Fruit fly (Drosophila melanogaster) whole organism, embryonic: Measurements from ENCODE around the gene alpha-Est9.

Experiments used
- Antp ChIP-seq: fragments of 200-800 bp; sonication (Bioruptor generic); optimal IDR thresholded peaks from 3 replicates; lab custom pipeline; 2016; ENCODE audit warnings: missing biosample characterization, missing genetic modification characterization
- C15 ChIP-seq: fragments of 200-800 bp; sonication (Bioruptor generic); IDR thresholded peaks from 3 replicates; pipeline ENCODE4 v1.3.6; 2022; ENCODE audit warnings: missing biosample characterization, missing genetic modification characterization
- CG10321 ChIP-seq: fragments of 200-800 bp; sonication (Bioruptor generic); IDR thresholded peaks from 2 replicates; pipeline ENCODE4 v1.3.6; 2022; ENCODE audit warnings: missing biosample characterization, missing genetic modification characterization
- CG14667 ChIP-seq: fragments of 200-800 bp; sonication (Bioruptor generic); IDR thresholded peaks from 2 replicates; pipeline ENCODE4 v1.3.6; 2022; ENCODE audit warnings: missing biosample characterization, missing genetic modification characterization
- CG14965 ChIP-seq: fragments of 200-800 bp; sonication (Bioruptor generic); optimal IDR thresholded peaks from 2 replicates; lab custom pipeline; 2016; ENCODE audit warnings: missing biosample characterization, missing genetic modification characterization, borderline replicate concordance
- CG1529 ChIP-seq: fragments of 200-800 bp; sonication (Bioruptor generic); optimal IDR thresholded peaks from 3 replicates; lab custom pipeline; 2018; ENCODE audit warnings: missing biosample characterization, missing genetic modification characterization
- CG15514 ChIP-seq: fragments of 200-800 bp; sonication (Bioruptor generic); optimal IDR thresholded peaks from 3 replicates; lab custom pipeline; 2017; ENCODE audit warnings: missing biosample characterization, missing genetic modification characterization, mild to moderate bottlenecking, moderate library complexity, missing genetic modification reagents
- CG1602 ChIP-seq: fragments of 200-800 bp; sonication (Bioruptor generic); optimal IDR thresholded peaks from 3 replicates; lab custom pipeline; 2016; ENCODE audit warnings: missing biosample characterization, missing genetic modification characterization
- CG1603 ChIP-seq: fragments of 200-800 bp; sonication (Bioruptor generic); optimal IDR thresholded peaks from 2 replicates; lab custom pipeline; 2019; ENCODE audit warnings: missing biosample characterization, mild to moderate bottlenecking, missing genetic modification characterization, moderate library complexity
- CG17186 ChIP-seq: fragments of 200-800 bp; sonication (Bioruptor generic); optimal IDR thresholded peaks from 3 replicates; lab custom pipeline; 2017; ENCODE audit warnings: missing biosample characterization, missing genetic modification reagents, missing genetic modification characterization
- CG43689 ChIP-seq: fragments of 200-800 bp; sonication (Bioruptor generic); IDR thresholded peaks from 2 replicates; pipeline ENCODE4 v1.3.6; 2022; ENCODE audit warnings: missing biosample characterization, missing genetic modification characterization
- CG4820 ChIP-seq: fragments of 200-800 bp; sonication (Bioruptor generic); optimal IDR thresholded peaks from 3 replicates; lab custom pipeline; 2016; ENCODE audit warnings: missing biosample characterization, missing genetic modification characterization
- CG6272 ChIP-seq: fragments of 200-800 bp; sonication (Bioruptor generic); IDR thresholded peaks from 2 replicates; pipeline ENCODE4 v1.3.6; 2022; ENCODE audit warnings: missing biosample characterization, missing genetic modification characterization
- CG7963 ChIP-seq: fragments of 200-800 bp; sonication (Bioruptor generic); IDR thresholded peaks from 3 replicates; pipeline ENCODE4 v1.3.6; 2022; ENCODE audit warnings: missing biosample characterization, missing genetic modification characterization; ENCODE audit not compliant: partially characterized antibody
- CG8089 ChIP-seq: fragments of 200-800 bp; sonication (Bioruptor generic); optimal IDR thresholded peaks from 3 replicates; lab custom pipeline; 2016; ENCODE audit warnings: missing biosample characterization, missing genetic modification characterization
- CG9437 ChIP-seq: fragments of 200-800 bp; sonication (Bioruptor generic); optimal IDR thresholded peaks from 2 replicates; lab custom pipeline; 2018; ENCODE audit warnings: missing biosample characterization, mild to moderate bottlenecking, missing genetic modification characterization
- CG9817 ChIP-seq: fragments of 200-800 bp; sonication (Bioruptor generic); optimal IDR thresholded peaks from 2 replicates; lab custom pipeline; 2018; ENCODE audit warnings: missing biosample characterization, mild to moderate bottlenecking, missing genetic modification characterization, moderate library complexity
- CG9932 ChIP-seq: fragments of 200-800 bp; sonication (Bioruptor generic); IDR thresholded peaks from 2 replicates; pipeline ENCODE4 v1.3.6; 2022; ENCODE audit warnings: missing biosample characterization, missing genetic modification characterization
- Chrac-16 ChIP-seq: fragments of 200-800 bp; sonication (Bioruptor generic); optimal IDR thresholded peaks from 3 replicates; lab custom pipeline; 2016; ENCODE audit warnings: missing biosample characterization, missing genetic modification characterization
- CoRest ChIP-seq: fragments of 200-800 bp; sonication (Bioruptor generic); optimal IDR thresholded peaks from 3 replicates; lab custom pipeline; 2018; ENCODE audit warnings: missing biosample characterization, mild to moderate bottlenecking, missing genetic modification characterization, moderate library complexity
- Dad ChIP-seq: fragments of 200-800 bp; sonication (Bioruptor generic); optimal IDR thresholded peaks from 3 replicates; lab custom pipeline; 2016; ENCODE audit warnings: missing biosample characterization, missing genetic modification characterization
- Dek ChIP-seq: fragments of 200-800 bp; sonication (Bioruptor generic); optimal IDR thresholded peaks from 3 replicates; lab custom pipeline; 2019; ENCODE audit warnings: missing biosample characterization, mild to moderate bottlenecking, missing genetic modification characterization, moderate library complexity
- Fer2 ChIP-seq: fragments of 200-800 bp; sonication (Bioruptor generic); optimal IDR thresholded peaks from 2 replicates; lab custom pipeline; 2018; ENCODE audit warnings: missing biosample characterization, mild to moderate bottlenecking, missing genetic modification characterization, moderate library complexity
- Gsc ChIP-seq: fragments of 200-800 bp; sonication (Bioruptor generic); IDR thresholded peaks from 2 replicates; pipeline ENCODE4 v1.3.6; 2022; ENCODE audit warnings: missing biosample characterization, missing genetic modification characterization
- Lhr ChIP-seq: fragments of 200-800 bp; sonication (Bioruptor generic); optimal IDR thresholded peaks from 3 replicates; lab custom pipeline; 2017; ENCODE audit warnings: mild to moderate bottlenecking, missing biosample characterization, missing genetic modification reagents, missing genetic modification characterization
- NfI ChIP-seq: fragments of 200-800 bp; sonication (Bioruptor generic); optimal IDR thresholded peaks from 3 replicates; lab custom pipeline; 2018; ENCODE audit warnings: missing biosample characterization, mild to moderate bottlenecking, missing genetic modification characterization, moderate library complexity
- Opbp ChIP-seq: fragments of 200-800 bp; sonication (Bioruptor generic); IDR thresholded peaks from 3 replicates; pipeline ENCODE4 v1.3.6; 2022; ENCODE audit warnings: missing biosample characterization, missing genetic modification characterization; ENCODE audit not compliant: partially characterized antibody
- Optix ChIP-seq: fragments of 200-800 bp; sonication (Bioruptor generic); IDR thresholded peaks from 3 replicates; pipeline ENCODE4 v1.3.6; 2022; ENCODE audit warnings: missing biosample characterization, missing genetic modification characterization
- Rfx ChIP-seq: fragments of 200-800 bp; sonication (Bioruptor generic); IDR thresholded peaks from 2 replicates; pipeline ENCODE4 v1.3.6; 2022; ENCODE audit warnings: missing biosample characterization, missing genetic modification characterization
- Taf1 ChIP-seq: fragments of 200-800 bp; sonication (Bioruptor generic); IDR thresholded peaks from 2 replicates; pipeline ENCODE4 v1.3.6; 2022; ENCODE audit warnings: missing biosample characterization, missing genetic modification characterization
- Xrp1 ChIP-seq: fragments of 200-800 bp; sonication (Bioruptor generic); IDR thresholded peaks from 2 replicates; pipeline ENCODE4 v1.3.6; 2022; ENCODE audit warnings: missing biosample characterization, missing genetic modification characterization
- YL-1 ChIP-seq: fragments of 200-800 bp; sonication (Bioruptor generic); optimal IDR thresholded peaks from 3 replicates; lab custom pipeline; 2017; ENCODE audit warnings: missing biosample characterization, mild to moderate bottlenecking, missing genetic modification characterization
- amos ChIP-seq: fragments of 200-800 bp; sonication (Bioruptor generic); IDR thresholded peaks from 2 replicates; pipeline ENCODE4 v1.3.6; 2022; ENCODE audit warnings: missing biosample characterization, missing genetic modification characterization; ENCODE audit not compliant: partially characterized antibody
- cas ChIP-seq: fragments of 200-800 bp; sonication (Bioruptor generic); IDR thresholded peaks from 2 replicates; pipeline ENCODE4 v1.3.6; 2022; ENCODE audit warnings: missing biosample characterization, missing genetic modification characterization
- crc ChIP-seq: fragments of 200-800 bp; sonication (Bioruptor generic); optimal IDR thresholded peaks from 2 replicates; lab custom pipeline; 2016; ENCODE audit warnings: missing biosample characterization, missing genetic modification characterization
- ems ChIP-seq: fragments of 200-800 bp; sonication (Bioruptor generic); optimal IDR thresholded peaks from 3 replicates; lab custom pipeline; 2016; ENCODE audit warnings: missing biosample characterization, missing genetic modification characterization
- esg ChIP-seq: fragments of 200-800 bp; sonication (Bioruptor generic); conservative IDR thresholded peaks from 2 replicates; pipeline ENCODE4 v1.3.6; 2022; ENCODE audit warnings: missing biosample characterization, missing genetic modification characterization
- eyg ChIP-seq: fragments of 200-800 bp; sonication (Bioruptor generic); optimal IDR thresholded peaks from 3 replicates; lab custom pipeline; 2016; ENCODE audit warnings: missing biosample characterization, missing genetic modification characterization
- gro ChIP-seq: fragments of 200-800 bp; sonication (Bioruptor generic); optimal IDR thresholded peaks from 2 replicates; lab custom pipeline; 2016; ENCODE audit warnings: missing biosample characterization, missing genetic modification characterization
- jigr1 ChIP-seq: fragments of 200-800 bp; sonication (Bioruptor generic); IDR thresholded peaks from 3 replicates; pipeline ENCODE4 v1.3.6; 2022; ENCODE audit warnings: missing biosample characterization, missing genetic modification characterization
- lola ChIP-seq, 3 experiments: fragments of >200 bp in 2 of 3; fragments of 200-800 bp in 1 of 3; sonication (Bioruptor generic) in 1 of 3; optimal IDR thresholded peaks; 2 replicates each; lab custom pipeline; 2017 to 2019; ENCODE audit warnings: missing biosample characterization in 3 of 3, missing genetic modification characterization in 3 of 3, mild to moderate bottlenecking in 1 of 3, moderate library complexity in 1 of 3
- nerfin-2 ChIP-seq: fragments of 200-800 bp; sonication (Bioruptor generic); IDR thresholded peaks from 2 replicates; pipeline ENCODE4 v1.3.6; 2022; ENCODE audit warnings: missing biosample characterization, missing genetic modification characterization; ENCODE audit not compliant: partially characterized antibody
- pnt ChIP-seq: fragments of 200-800 bp; sonication (Bioruptor generic); optimal IDR thresholded peaks from 3 replicates; lab custom pipeline; 2016; ENCODE audit warnings: missing biosample characterization, missing genetic modification characterization
- scrt ChIP-seq: fragments of 200-800 bp; sonication (Bioruptor generic); optimal IDR thresholded peaks from 2 replicates; lab custom pipeline; 2018; ENCODE audit warnings: missing biosample characterization, mild to moderate bottlenecking, missing genetic modification characterization, moderate library complexity
- sd ChIP-seq: fragments of 200-800 bp; sonication (Bioruptor generic); optimal IDR thresholded peaks from 3 replicates; lab custom pipeline; 2018; ENCODE audit warnings: missing biosample characterization, mild to moderate bottlenecking, missing genetic modification characterization, moderate library complexity
- sim ChIP-seq: fragments of 200-800 bp; sonication (Bioruptor generic); IDR thresholded peaks from 2 replicates; pipeline ENCODE4 v1.3.6; 2022; ENCODE audit warnings: missing biosample characterization, missing genetic modification characterization
- slou ChIP-seq: fragments of 200-800 bp; sonication (Bioruptor generic); optimal IDR thresholded peaks from 3 replicates; lab custom pipeline; 2016; ENCODE audit warnings: missing biosample characterization, missing genetic modification characterization
- sob ChIP-seq: fragments of 200-800 bp; sonication (Bioruptor generic); IDR thresholded peaks from 2 replicates; pipeline ENCODE4 v1.3.6; 2022; ENCODE audit warnings: missing biosample characterization, missing genetic modification characterization
- yki ChIP-seq: fragments of >200 bp; optimal IDR thresholded peaks from 3 replicates; lab custom pipeline; 2018
- zfh2 ChIP-seq: fragments of 200-800 bp; sonication (Bioruptor generic); optimal IDR thresholded peaks from 2 replicates; lab custom pipeline; 2016; ENCODE audit warnings: missing biosample characterization, missing genetic modification characterization

Gene alpha-Est9

DNA sequence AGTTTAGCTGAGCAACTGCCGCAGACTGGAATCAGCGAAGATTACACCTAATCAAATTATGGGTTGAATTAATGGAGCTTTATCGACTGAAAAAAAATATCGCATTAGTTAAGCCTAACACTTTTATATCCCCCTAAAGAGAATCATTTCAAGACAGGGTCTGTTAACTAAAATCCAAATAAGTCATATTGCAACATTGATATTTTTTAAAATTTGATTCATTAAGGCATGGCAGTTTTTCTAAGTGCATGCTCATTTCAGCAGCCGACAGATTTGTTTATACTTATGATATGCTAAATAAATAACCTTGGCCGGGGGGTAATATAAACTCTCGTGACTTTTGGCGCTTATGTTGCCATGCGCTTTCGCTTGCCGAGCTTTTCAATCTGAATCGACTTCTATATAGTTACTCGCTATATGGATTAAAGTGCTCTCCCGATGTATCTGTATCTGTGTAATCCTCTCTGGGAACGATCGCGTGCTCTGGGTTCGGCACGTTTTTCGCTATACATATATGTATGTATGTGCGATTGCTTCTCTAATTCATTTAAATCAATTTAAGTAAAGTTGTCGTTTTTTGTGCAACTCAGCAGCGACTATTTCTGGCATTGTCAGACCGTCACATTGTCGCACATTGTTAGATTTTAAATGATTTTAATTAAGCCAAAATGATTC, 1.6 kb upstream of the alpha-Est9 start (continued):
- TF ChIP-seq CG14965 (GFP tag; lab: Kevin White, UChicago) (peak; percentile 14), nerfin-2 (GFP tag; lab: Robert Waterston, UW) (no peak), Xrp1 (GFP tag; lab: Robert Waterston, UW) (peak; percentile 58), CG8089 (peak; percentile 55), Optix (no peak), sim (GFP tag; lab: Robert Waterston, UW) (no peak), CG6272 (peak; percentile 59), esg (GFP tag; lab: Robert Waterston, UW) (peak; percentile 70), Chrac-16 (GFP tag; lab: Kevin White, UChicago) (peak; percentile 78), Gsc (GFP tag; lab: Robert Waterston, UW) (no peak), slou (GFP tag; lab: Kevin White, UChicago) (peak; percentile 44), CG1602 (GFP tag; lab: Kevin White, UChicago) (peak; percentile 66), CG7963 (GFP tag; lab: Robert Waterston, UW) (no peak), lola (GFP tag; optimal IDR thresholded peaks at IDR 0.05; lab: Kevin White, UChicago) (no peak), YL-1 (GFP tag; lab: Kevin White, UChicago) (no peak), Dek (tag; lab: Kevin White, UChicago) (peak; percentile 83), Opbp (GFP tag; lab: Robert Waterston, UW) (no peak), pnt (GFP tag; lab: Kevin White, UChicago) (peak; percentile 74), CG1603 (peak; percentile 62), NfI (GFP tag; lab: Kevin White, UChicago) (peak; percentile 83), gro (GFP tag; lab: Kevin White, UChicago) (peak; percentile 96), Dad (GFP tag; lab: Kevin White, UChicago) (peak; percentile 78), yki (no peak), Fer2 (peak; percentile 45), CG1529 (GFP tag; lab: Kevin White, UChicago) (no peak), CG14667 (GFP tag; lab: Robert Waterston, UW) (peak; percentile 53; the same call in 1 of the 2 replicates), CG9437 (GFP tag; lab: Kevin White, UChicago) (peak; percentile 60), C15 (GFP tag; lab: Robert Waterston, UW) (peak; percentile 77), CG15514 (GFP tag; lab: Kevin White, UChicago) (peak; percentile 86), eyg (peak; percentile 86), Taf1 (GFP tag; lab: Robert Waterston, UW) (peak; percentile 84), Lhr (GFP tag; lab: Kevin White, UChicago) (no peak), crc (GFP tag; lab: Kevin White, UChicago) (peak; percentile 83), amos (GFP tag; lab: Robert Waterston, UW) (no peak), CG17186 (GFP tag; lab: Kevin White, UChicago) (no peak), Antp (GFP tag; lab: Kevin White, UChicago) (peak; percentile 82), CG9932 (GFP tag; lab: Robert Waterston, UW) (peak; percentile 92), zfh2 (GFP tag; lab: Kevin White, UChicago) (peak; percentile 93), CG10321 (peak; percentile 57), CG9817 (tag; lab: Kevin White, UChicago) (peak; percentile 82), sd (tag; lab: Kevin White, UChicago) (peak; percentile 77), CG43689 (GFP tag; lab: Robert Waterston, UW) (peak; percentile 66), CoRest (tag; lab: Kevin White, UChicago) (peak; percentile 86), cas (peak; percentile 76), sob (peak; percentile 90), Rfx (GFP tag; lab: Robert Waterston, UW) (peak; percentile 96), CG4820 (peak; percentile 29), ems (GFP tag; lab: Kevin White, UChicago) (peak; percentile 87), jigr1 (GFP tag; lab: Robert Waterston, UW) (no peak), scrt (peak; percentile 85)
